Worm (Caenorhabditis elegans) whole organism, L3 larva: ENCODE data around the gene lin-9.

ENCODE experiments used
- R02D3.7 ChIP-seq: fragments of 150-350 bp; optimal IDR thresholded peaks from 2 replicates; lab custom pipeline; 2014; ENCODE audit warnings: missing biosample characterization, missing genetic modification characterization
- ZK546.5 ChIP-seq: sonication (generic microtip); optimal IDR thresholded peaks from 2 replicates; lab custom pipeline; 2017; ENCODE audit warnings: missing biosample characterization, missing genetic modification characterization
- aly-2 ChIP-seq: fragments of 150-350 bp; optimal IDR thresholded peaks from 2 replicates; lab custom pipeline; 2014; ENCODE audit warnings: missing biosample characterization, missing genetic modification characterization
- ama-1 ChIP-seq: fragments of 150-350 bp; optimal IDR thresholded peaks from 2 replicates; lab custom pipeline; 2018
- ceh-28 ChIP-seq: fragments of 150-350 bp; optimal IDR thresholded peaks from 2 replicates; lab custom pipeline; 2014; ENCODE audit warnings: missing biosample characterization, missing genetic modification reagents, missing genetic modification characterization
- ceh-82 ChIP-seq: fragments of 150-350 bp; optimal IDR thresholded peaks from 2 replicates; lab custom pipeline; 2014; ENCODE audit warnings: missing biosample characterization, missing genetic modification characterization
- ceh-9 ChIP-seq: sonication (generic microtip); optimal IDR thresholded peaks from 2 replicates; lab custom pipeline; 2018; ENCODE audit warnings: missing biosample characterization, missing genetic modification characterization
- daf-12 ChIP-seq: fragments of 150-350 bp; optimal IDR thresholded peaks from 2 replicates; lab custom pipeline; 2014; ENCODE audit warnings: missing biosample characterization, missing genetic modification reagents, missing genetic modification characterization
- egl-27 ChIP-seq: sonication (generic microtip); optimal IDR thresholded peaks from 4 replicates; lab custom pipeline; 2017; ENCODE audit warnings: missing biosample characterization, missing genetic modification reagents, missing genetic modification characterization
- egl-5 ChIP-seq: fragments of 150-350 bp; optimal IDR thresholded peaks from 2 replicates; lab custom pipeline; 2017; ENCODE audit warnings: missing biosample characterization, missing genetic modification reagents, missing genetic modification characterization, inconsistent platforms
- elt-1 ChIP-seq: fragments of 150-350 bp; optimal IDR thresholded peaks from 2 replicates; lab custom pipeline; 2014; ENCODE audit warnings: missing biosample characterization, missing genetic modification characterization
- elt-2 ChIP-seq: sonication (generic microtip); optimal IDR thresholded peaks from 2 replicates; lab custom pipeline; 2016; ENCODE audit warnings: missing genetic modification reagents, mild to moderate bottlenecking, missing genetic modification characterization, missing compliant biosample characterization
- elt-3 ChIP-seq, 3 experiments: fragments of 150-350 bp in 1 of 3; sonication (generic microtip) in 2 of 3; optimal IDR thresholded peaks; 2 replicates in 2 of 3; 4 replicates in 1 of 3; lab custom pipeline; 2014 to 2017; ENCODE audit warnings: missing biosample characterization in 3 of 3, missing genetic modification characterization in 3 of 3
- eor-1 ChIP-seq, 2 experiments: fragments of 150-350 bp; optimal IDR thresholded peaks; 2 replicates each; lab custom pipeline; 2014 to 2018; ENCODE audit warnings: missing biosample characterization in 2 of 2, missing genetic modification characterization in 2 of 2
- fkh-10 ChIP-seq: sonication (generic microtip); optimal IDR thresholded peaks from 2 replicates; lab custom pipeline; 2017; ENCODE audit warnings: missing biosample characterization, missing genetic modification reagents, missing genetic modification characterization
- fkh-2 ChIP-seq: fragments of 150-350 bp; optimal IDR thresholded peaks from 2 replicates; lab custom pipeline; 2014; ENCODE audit warnings: missing biosample characterization, missing genetic modification reagents, missing genetic modification characterization
- fos-1 ChIP-seq: fragments of 150-350 bp; optimal IDR thresholded peaks from 2 replicates; lab custom pipeline; 2014; ENCODE audit warnings: missing biosample characterization, missing genetic modification characterization
- hmg-11 ChIP-seq: sonication (generic microtip); optimal IDR thresholded peaks from 2 replicates; lab custom pipeline; 2016; ENCODE audit warnings: missing genetic modification characterization, missing compliant biosample characterization
- jun-1 ChIP-seq: fragments of 150-350 bp; optimal IDR thresholded peaks from 2 replicates; lab custom pipeline; 2014; ENCODE audit warnings: missing biosample characterization, missing genetic modification reagents, missing genetic modification characterization
- lin-15B ChIP-seq: fragments of 150-350 bp; optimal IDR thresholded peaks from 2 replicates; lab custom pipeline; 2014; ENCODE audit warnings: missing biosample characterization, missing genetic modification characterization
- lin-39 ChIP-seq: fragments of 150-350 bp; optimal IDR thresholded peaks from 2 replicates; lab custom pipeline; 2018; ENCODE audit warnings: missing biosample characterization, missing genetic modification reagents, missing genetic modification characterization
- lsy-12 ChIP-seq: sonication (generic microtip); optimal IDR thresholded peaks from 2 replicates; lab custom pipeline; 2016; ENCODE audit warnings: mild to moderate bottlenecking, missing genetic modification characterization, missing compliant biosample characterization
- mdl-1 ChIP-seq: fragments of 150-350 bp; optimal IDR thresholded peaks from 2 replicates; lab custom pipeline; 2014; ENCODE audit warnings: missing biosample characterization, missing genetic modification characterization
- mml-1 ChIP-seq: fragments of 150-350 bp; sonication (generic microtip); optimal IDR thresholded peaks from 3 replicates; lab custom pipeline; 2014; ENCODE audit warnings: missing biosample characterization, missing genetic modification characterization
- nfya-1 ChIP-seq: sonication (generic microtip); optimal IDR thresholded peaks from 2 replicates; lab custom pipeline; 2017; ENCODE audit warnings: missing genetic modification characterization, mild to moderate bottlenecking, missing compliant biosample characterization, antibody characterized with exemption, moderate library complexity; ENCODE audit not compliant: insufficient read depth
- nhr-11 ChIP-seq: fragments of 150-350 bp; optimal IDR thresholded peaks from 2 replicates; lab custom pipeline; 2014; ENCODE audit warnings: missing biosample characterization, missing genetic modification characterization
- nhr-12 ChIP-seq: fragments of 150-350 bp; optimal IDR thresholded peaks from 2 replicates; lab custom pipeline; 2014; ENCODE audit warnings: missing biosample characterization, missing genetic modification characterization
- nhr-23 ChIP-seq: fragments of 150-350 bp; optimal IDR thresholded peaks from 2 replicates; lab custom pipeline; 2014; ENCODE audit warnings: missing biosample characterization, missing genetic modification reagents, missing genetic modification characterization
- nhr-237 ChIP-seq: fragments of 150-350 bp; optimal IDR thresholded peaks from 2 replicates; lab custom pipeline; 2014; ENCODE audit warnings: missing biosample characterization, missing genetic modification characterization
- nhr-25 ChIP-seq: sonication (generic microtip); optimal IDR thresholded peaks from 2 replicates; lab custom pipeline; 2017; ENCODE audit warnings: missing biosample characterization, missing genetic modification characterization
- nhr-28 ChIP-seq: fragments of 150-350 bp; optimal IDR thresholded peaks from 2 replicates; lab custom pipeline; 2014; ENCODE audit warnings: missing biosample characterization, missing genetic modification characterization
- nhr-43 ChIP-seq: sonication (generic microtip); optimal IDR thresholded peaks from 2 replicates; lab custom pipeline; 2016; ENCODE audit warnings: mild to moderate bottlenecking, missing genetic modification characterization, missing compliant biosample characterization; ENCODE audit not compliant: poor library complexity, severe bottlenecking
- nhr-67 ChIP-seq: fragments of 150-350 bp; optimal IDR thresholded peaks from 2 replicates; lab custom pipeline; 2014; ENCODE audit warnings: missing biosample characterization, missing genetic modification characterization
- nhr-76 ChIP-seq: fragments of 150-350 bp; sonication (generic microtip); optimal IDR thresholded peaks from 5 replicates; lab custom pipeline; 2014; ENCODE audit warnings: missing biosample characterization, missing genetic modification characterization
- nhr-77 ChIP-seq: fragments of 150-350 bp; optimal IDR thresholded peaks from 2 replicates; lab custom pipeline; 2014; ENCODE audit warnings: missing biosample characterization, missing genetic modification characterization
- pqm-1 ChIP-seq: fragments of 150-350 bp; optimal IDR thresholded peaks from 2 replicates; lab custom pipeline; 2017; ENCODE audit warnings: missing biosample characterization, missing genetic modification characterization, inconsistent platforms
- sea-2 ChIP-seq: fragments of 150-350 bp; sonication (generic microtip); optimal IDR thresholded peaks from 4 replicates; lab custom pipeline; 2014; ENCODE audit warnings: missing biosample characterization, missing genetic modification reagents, missing genetic modification characterization
- skn-1 ChIP-seq: fragments of 150-350 bp; optimal IDR thresholded peaks from 2 replicates; lab custom pipeline; 2014; ENCODE audit warnings: missing biosample characterization, missing genetic modification characterization
- snpc-4 ChIP-seq: fragments of 150-350 bp; optimal IDR thresholded peaks from 2 replicates; lab custom pipeline; 2014; ENCODE audit warnings: missing biosample characterization, missing genetic modification characterization
- tbx-2 ChIP-seq: sonication (generic microtip); optimal IDR thresholded peaks from 2 replicates; lab custom pipeline; 2016; ENCODE audit warnings: mild to moderate bottlenecking, missing genetic modification characterization, missing compliant biosample characterization
- unc-39 ChIP-seq: sonication (generic microtip); optimal IDR thresholded peaks from 4 replicates; lab custom pipeline; 2017; ENCODE audit warnings: missing biosample characterization, missing genetic modification characterization
- unc-62 ChIP-seq: fragments of 150-350 bp; sonication (generic microtip); optimal IDR thresholded peaks from 4 replicates; lab custom pipeline; 2014; ENCODE audit warnings: missing biosample characterization, missing genetic modification reagents, missing genetic modification characterization
- zag-1 ChIP-seq: fragments of 150-350 bp; optimal IDR thresholded peaks from 2 replicates; lab custom pipeline; 2014; ENCODE audit warnings: missing biosample characterization, missing genetic modification characterization
- ztf-11 ChIP-seq: fragments of 150-350 bp; optimal IDR thresholded peaks from 2 replicates; lab custom pipeline; 2014; ENCODE audit warnings: missing biosample characterization, missing genetic modification characterization
- ztf-4 ChIP-seq: fragments of 150-350 bp; optimal IDR thresholded peaks from 2 replicates; lab custom pipeline; 2014; ENCODE audit warnings: missing biosample characterization, missing genetic modification characterization

lin-9 gene

ce11 chrIII:8949147-8949546 lies 45.2 kb upstream of the lin-9 start:
- TF ChIP-seq fkh-10 (peak; percentile 56), nhr-43 (tag; lab: Kevin White, UChicago) (no peak)

- TF ChIP-seq nhr-237 (no peak), daf-12 (tag; lab: Kevin White, UChicago) (no peak), elt-1 (tag; lab: Kevin White, UChicago) (no peak), eor-1 (tag; optimal IDR thresholded peaks at IDR 0.05; lab: Kevin White, UChicago) (no peak), nhr-23 (tag; lab: Kevin White, UChicago) (no peak), nhr-76 (tag; lab: Kevin White, UChicago) (no peak)
These were observed 42.4 kb upstream of the lin-9 start for ce11 chrIII:8946285-8946684.

ce11 chrIII:8944357-8944756 lies 40.4 kb upstream of the lin-9 start, which contains the start of gene dhrr-1:
TSS of gene dhrr-1 (plus strand) at chrIII:8944657.
- TF ChIP-seq sea-2 (GFP tag; lab: Kevin White, UChicago) = no peak
- TF ChIP-seq mdl-1 (tag; lab: Kevin White, UChicago) = no peak
- no peak for TF ChIP-seq nhr-77
- TF ChIP-seq ama-1 (lab: Kevin White, UChicago) = no peak
- TF ChIP-seq nhr-237 = no peak
- TF ChIP-seq elt-1 (tag; lab: Kevin White, UChicago) = no peak
- no peak for TF ChIP-seq nhr-23 (tag; lab: Kevin White, UChicago)
- TF ChIP-seq ztf-4 (tag; lab: Kevin White, UChicago) = no peak
- TF ChIP-seq pqm-1 (tag; lab: Kevin White, UChicago) = no peak
- no peak for TF ChIP-seq fos-1 (tag; lab: Kevin White, UChicago)
- no peak for TF ChIP-seq aly-2 (tag; lab: Kevin White, UChicago)
- no peak for TF ChIP-seq skn-1
- TF ChIP-seq nhr-11 = no peak
- TF ChIP-seq nhr-43 (tag; lab: Kevin White, UChicago) = no peak
- TF ChIP-seq eor-1 (tag; optimal IDR thresholded peaks at IDR 0.05; lab: Kevin White, UChicago) = no peak

ce11 chrIII:8937571-8937970 lies 33.6 kb upstream of the lin-9 start:
- no peak for TF ChIP-seq nhr-76 (tag; lab: Kevin White, UChicago)
- TF ChIP-seq nhr-11 = no peak
- no peak for TF ChIP-seq mdl-1 (tag; lab: Kevin White, UChicago)
- peak; percentile 65 for TF ChIP-seq lsy-12 (tag; lab: Kevin White, UChicago)
- TF ChIP-seq tbx-2 (tag; lab: Kevin White, UChicago) = peak; percentile 67
- no peak for TF ChIP-seq ZK546.5
- TF ChIP-seq unc-39 (tag; lab: Kevin White, UChicago) = no peak
- no peak for TF ChIP-seq R02D3.7 (tag; lab: Kevin White, UChicago)
- no peak for TF ChIP-seq nhr-28 (tag; lab: Kevin White, UChicago)
- TF ChIP-seq fkh-2 = no peak
- no peak for TF ChIP-seq jun-1 (tag; lab: Kevin White, UChicago)
- no peak for TF ChIP-seq sea-2 (GFP tag; lab: Kevin White, UChicago)
- peak; percentile 90 for TF ChIP-seq hmg-11
- no peak for TF ChIP-seq zag-1 (tag; lab: Kevin White, UChicago)
- peak; percentile 20 for TF ChIP-seq egl-27 (tag; lab: Kevin White, UChicago)
- no peak for TF ChIP-seq nhr-12 (tag; lab: Kevin White, UChicago)
- peak; percentile 9 for TF ChIP-seq ceh-82 (tag; lab: Kevin White, UChicago)
- TF ChIP-seq ceh-9 (tag; lab: Kevin White, UChicago) = no peak
- TF ChIP-seq elt-3 (tag; optimal IDR thresholded peaks at IDR 0.05; lab: Kevin White, UChicago) = no peak
- TF ChIP-seq nhr-77 = no peak
- no peak for TF ChIP-seq ama-1 (lab: Kevin White, UChicago)
- TF ChIP-seq fkh-10 = no peak
- no peak for TF ChIP-seq nhr-237
- TF ChIP-seq ceh-28 = no peak
- TF ChIP-seq nhr-23 (tag; lab: Kevin White, UChicago) = no peak
- no peak for TF ChIP-seq elt-1 (tag; lab: Kevin White, UChicago)
- peak; percentile 71 for TF ChIP-seq nfya-1 (tag; lab: Kevin White, UChicago)
- TF ChIP-seq nhr-67 (tag; lab: Kevin White, UChicago) = no peak
- TF ChIP-seq elt-2 (tag; lab: Kevin White, UChicago) = peak; percentile 62
- peak; percentile 41 for TF ChIP-seq snpc-4 (tag; lab: Kevin White, UChicago)
- TF ChIP-seq mml-1 (tag; lab: Kevin White, UChicago) = no peak
- TF ChIP-seq fos-1 (tag; lab: Kevin White, UChicago) = no peak
- TF ChIP-seq pqm-1 (tag; lab: Kevin White, UChicago) = no peak
- TF ChIP-seq eor-1 (tag; optimal IDR thresholded peaks at IDR 0.05; lab: Kevin White, UChicago) = no peak
- peak; percentile 78 for TF ChIP-seq skn-1
- TF ChIP-seq egl-5 (tag; lab: Kevin White, UChicago) = peak; percentile 57
- no peak for TF ChIP-seq unc-62
- no peak for TF ChIP-seq aly-2 (tag; lab: Kevin White, UChicago)
- no peak for TF ChIP-seq ztf-11
- TF ChIP-seq ztf-4 (tag; lab: Kevin White, UChicago) = no peak
- peak; percentile 39 for TF ChIP-seq lin-15B (tag; lab: Kevin White, UChicago)
- TF ChIP-seq nhr-25 (tag; lab: Kevin White, UChicago) = peak; percentile 26
- TF ChIP-seq lin-39 (tag; lab: Kevin White, UChicago) = peak; percentile 82
